Fruit fly (Drosophila melanogaster): Measurements from ENCODE around the gene Mst85C.

DNA sequence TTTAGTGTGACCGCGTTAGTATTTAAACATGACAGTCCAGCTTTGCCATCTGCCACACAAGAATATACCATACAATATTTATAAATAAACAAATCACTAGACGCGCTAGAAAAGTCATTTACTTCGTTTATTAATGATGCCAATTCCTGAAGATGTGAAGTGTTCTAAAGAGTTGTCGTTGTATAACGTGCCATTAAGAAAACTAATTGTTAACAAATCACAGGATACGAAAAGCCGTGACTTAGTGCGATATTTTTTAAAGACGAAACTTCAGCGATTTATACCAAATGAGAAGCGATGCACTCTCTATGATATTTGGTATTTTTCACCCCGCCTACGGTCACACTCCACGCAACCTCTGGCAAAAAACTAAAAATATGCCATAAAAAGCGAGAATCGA, 9.0 kb upstream of the Mst85C start, which contains the start of gene neur:
- no peak for TF ChIP-seq CrebA (GFP tag; optimal IDR thresholded peaks at IDR 0.05; ENCODE audit: borderline replicate concordance)
- TF ChIP-seq pan (optimal IDR thresholded peaks at IDR 0.05), result no peak
- TF ChIP-seq OdsH (GFP tag; optimal IDR thresholded peaks at IDR 0.05), result no peak
- TF ChIP-seq sage (GFP tag; optimal IDR thresholded peaks at IDR 0.05), result no peak
- no peak for TF ChIP-seq Rel (GFP tag; optimal IDR thresholded peaks at IDR 0.05)
- no peak for TF ChIP-seq Rel (tag; optimal IDR thresholded peaks at IDR 0.05)
- no peak for TF ChIP-seq fru (GFP tag; optimal IDR thresholded peaks at IDR 0.05)
- no peak for TF ChIP-seq N (GFP tag; optimal IDR thresholded peaks at IDR 0.05)
- peak; percentile 34 for TF ChIP-seq rgr (GFP tag; optimal IDR thresholded peaks at IDR 0.05)
- no peak for TF ChIP-seq Myc (optimal IDR thresholded peaks at IDR 0.05)

All from whole organism, wandering third instar larva.